Worm (Caenorhabditis elegans): ENCODE results near the gene col-128.

ce11 chrIV:11551813-11552212 is at the start of gene col-128:
- TF ChIP-seq ztf-29 (GFP tag; IDR thresholded peaks at IDR 0.05) = no peak
- TF ChIP-seq ref-1 (GFP tag; conservative IDR thresholded peaks at IDR 0.05) = no peak
- no peak for TF ChIP-seq ztf-23 (GFP tag; IDR thresholded peaks at IDR 0.05)
- no peak for TF ChIP-seq klf-2 (GFP tag; conservative IDR thresholded peaks at IDR 0.05)

All from whole organism, midembryonic.